Worm (Caenorhabditis elegans) whole organism, L1 larva: Measurements from ENCODE around the gene par-1.

ENCODE experiments used
- C34B4.2 ChIP-seq: sonication (generic microtip); optimal IDR thresholded peaks from 2 replicates; lab custom pipeline; 2017; ENCODE audit warnings: mild to moderate bottlenecking, missing genetic modification characterization, missing compliant biosample characterization
- aha-1 ChIP-seq: fragments of 150-350 bp; optimal IDR thresholded peaks from 2 replicates; lab custom pipeline; 2014; ENCODE audit warnings: missing biosample characterization, missing genetic modification characterization
- alr-1 ChIP-seq: fragments of 200-800 bp; sonication (Bioruptor generic); optimal IDR thresholded peaks from 2 replicates; lab custom pipeline; 2018; ENCODE audit warnings: borderline replicate concordance, mild to moderate bottlenecking, missing genetic modification characterization, missing compliant biosample characterization
- aly-2 ChIP-seq: fragments of 150-350 bp; optimal IDR thresholded peaks from 2 replicates; lab custom pipeline; 2014; ENCODE audit warnings: missing biosample characterization, missing genetic modification characterization
- ceh-63 ChIP-seq: fragments of 200-800 bp; sonication (Bioruptor generic); optimal IDR thresholded peaks from 2 replicates; lab custom pipeline; 2018; ENCODE audit warnings: mild to moderate bottlenecking, missing genetic modification characterization, missing compliant biosample characterization
- ceh-8 ChIP-seq: fragments of 200-800 bp; sonication (Bioruptor generic); optimal IDR thresholded peaks from 2 replicates; lab custom pipeline; 2018; ENCODE audit warnings: mild to moderate bottlenecking, missing genetic modification characterization, moderate library complexity, missing compliant biosample characterization
- ceh-88 ChIP-seq: fragments of 200-800 bp; sonication (Bioruptor generic); IDR thresholded peaks from 2 replicates; pipeline ENCODE4 v1.3.6; 2022; ENCODE audit warnings: missing genetic modification characterization, missing compliant biosample characterization
- ces-1 ChIP-seq: fragments of 150-350 bp; optimal IDR thresholded peaks from 2 replicates; lab custom pipeline; 2014; ENCODE audit warnings: missing biosample characterization, missing genetic modification reagents, missing genetic modification characterization
- dpl-1 ChIP-seq, 3 experiments: fragments of 150-350 bp in 2 of 3; sonication (generic microtip) in 1 of 3; optimal IDR thresholded peaks; 2 replicates each; lab custom pipeline; 2014 to 2017; ENCODE audit warnings: missing biosample characterization in 3 of 3, missing genetic modification characterization in 3 of 3, missing genetic modification reagents in 3 of 3
- efl-1 ChIP-seq, 4 experiments: fragments of 150-350 bp; optimal IDR thresholded peaks in 3 of 4; peaks in 1 of 4; 1 replicate in 1 of 4; 2 replicates in 3 of 4; lab custom pipeline; 2014; ENCODE audit warnings: missing biosample characterization in 2 of 4, missing genetic modification characterization in 2 of 4, missing genetic modification reagents in 2 of 4
- egl-13 ChIP-seq: sonication (generic microtip); optimal IDR thresholded peaks from 2 replicates; lab custom pipeline; 2016; ENCODE audit warnings: missing genotype, missing genetic modification reagents, missing genetic modification characterization, missing compliant biosample characterization
- egl-27 ChIP-seq, 2 experiments: fragments of 150-350 bp in 1 of 2; sonication (generic microtip); optimal IDR thresholded peaks; 3 replicates each; lab custom pipeline; 2017 to 2018; ENCODE audit warnings: missing biosample characterization in 2 of 2, missing genetic modification characterization in 2 of 2, missing genetic modification reagents in 2 of 2
- elt-3 ChIP-seq, 6 experiments: fragments of 150-350 bp in 1 of 6; sonication (generic microtip); optimal IDR thresholded peaks; 2 replicates each; lab custom pipeline; 2017 to 2018; ENCODE audit warnings: missing biosample characterization in 6 of 6, missing genetic modification characterization in 6 of 6, inconsistent platforms in 1 of 6
- ets-5 ChIP-seq: fragments of 200-800 bp; sonication (Bioruptor generic); IDR thresholded peaks from 2 replicates; pipeline ENCODE4 v1.3.6; 2022; ENCODE audit warnings: missing genetic modification characterization, missing compliant biosample characterization
- grh-1 ChIP-seq: fragments of 200-800 bp; sonication (Bioruptor generic); IDR thresholded peaks from 2 replicates; pipeline ENCODE4 v1.3.6; 2022; ENCODE audit warnings: missing genetic modification reagents, missing genetic modification characterization, missing compliant biosample characterization
- hlh-17 ChIP-seq: fragments of 200-800 bp; sonication (Bioruptor generic); optimal IDR thresholded peaks from 2 replicates; lab custom pipeline; 2018; ENCODE audit warnings: missing genetic modification characterization, mild to moderate bottlenecking, missing compliant biosample characterization, moderate library complexity, borderline replicate concordance
- lin-13 ChIP-seq: fragments of 150-350 bp; optimal IDR thresholded peaks from 2 replicates; lab custom pipeline; 2014; ENCODE audit warnings: missing biosample characterization, missing genetic modification reagents, missing genetic modification characterization
- lin-14 ChIP-seq: fragments of 200-800 bp; sonication (Bioruptor generic); optimal IDR thresholded peaks from 2 replicates; lab custom pipeline; 2018; ENCODE audit warnings: mild to moderate bottlenecking, missing genetic modification characterization, moderate library complexity, missing compliant biosample characterization
- lin-15B ChIP-seq: fragments of 150-350 bp; sonication (generic microtip); optimal IDR thresholded peaks from 3 replicates; lab custom pipeline; 2014; ENCODE audit warnings: missing biosample characterization, missing genetic modification characterization
- lin-39 ChIP-seq: fragments of 150-350 bp; optimal IDR thresholded peaks from 2 replicates; lab custom pipeline; 2014; ENCODE audit warnings: missing biosample characterization, missing genetic modification reagents, missing genetic modification characterization
- lir-3 ChIP-seq: sonication (generic microtip); optimal IDR thresholded peaks from 2 replicates; lab custom pipeline; 2016; ENCODE audit warnings: mild to moderate bottlenecking, missing genetic modification characterization, moderate library complexity, missing compliant biosample characterization; ENCODE audit not compliant: poor library complexity
- mab-9 ChIP-seq: fragments of 200-800 bp; sonication (Bioruptor generic); IDR thresholded peaks from 2 replicates; pipeline ENCODE4 v1.3.6; 2022; ENCODE audit warnings: missing genetic modification reagents, missing genetic modification characterization, missing compliant biosample characterization
- mdl-1 ChIP-seq, 2 experiments: fragments of 150-350 bp; optimal IDR thresholded peaks; 2 replicates each; lab custom pipeline; 2014 to 2017; ENCODE audit warnings: missing biosample characterization in 2 of 2, missing genetic modification characterization in 2 of 2, inconsistent platforms in 1 of 2
- nhr-12 ChIP-seq: sonication (generic microtip); optimal IDR thresholded peaks from 2 replicates; lab custom pipeline; 2017; ENCODE audit warnings: missing biosample characterization, missing genetic modification characterization
- nhr-20 ChIP-seq: sonication (generic microtip); optimal IDR thresholded peaks from 2 replicates; lab custom pipeline; 2016; ENCODE audit warnings: mild to moderate bottlenecking, missing genetic modification characterization, missing compliant biosample characterization
- nhr-76 ChIP-seq: sonication (generic microtip); optimal IDR thresholded peaks from 2 replicates; lab custom pipeline; 2017; ENCODE audit warnings: missing biosample characterization, missing genetic modification characterization
- nhr-77 ChIP-seq: fragments of 150-350 bp; optimal IDR thresholded peaks from 2 replicates; lab custom pipeline; 2014; ENCODE audit warnings: missing biosample characterization, missing genetic modification characterization
- nhr-84 ChIP-seq: sonication (generic microtip); optimal IDR thresholded peaks from 2 replicates; lab custom pipeline; 2017; ENCODE audit warnings: missing biosample characterization, missing genetic modification characterization
- pag-3 ChIP-seq: sonication (generic microtip); optimal IDR thresholded peaks from 2 replicates; lab custom pipeline; 2017; ENCODE audit warnings: missing genetic modification characterization, mild to moderate bottlenecking, missing compliant biosample characterization, antibody characterized with exemption, borderline replicate concordance; ENCODE audit not compliant: insufficient read depth
- pax-3 ChIP-seq: fragments of 200-800 bp; sonication (Bioruptor generic); optimal IDR thresholded peaks from 2 replicates; lab custom pipeline; 2018; ENCODE audit warnings: mild to moderate bottlenecking, missing genetic modification characterization, moderate library complexity, missing compliant biosample characterization
- skn-1 ChIP-seq: fragments of 150-350 bp; optimal IDR thresholded peaks from 2 replicates; lab custom pipeline; 2014; ENCODE audit warnings: missing biosample characterization, missing genetic modification characterization
- snpc-4 ChIP-seq: fragments of 150-350 bp; optimal IDR thresholded peaks from 2 replicates; lab custom pipeline; 2014; ENCODE audit warnings: missing biosample characterization, missing genetic modification characterization
- sptf-1 ChIP-seq: fragments of 150-350 bp; optimal IDR thresholded peaks from 2 replicates; lab custom pipeline; 2014; ENCODE audit warnings: missing biosample characterization, missing genetic modification characterization
- sup-37 ChIP-seq: fragments of 200-800 bp; sonication (Bioruptor generic); optimal IDR thresholded peaks from 2 replicates; lab custom pipeline; 2018; ENCODE audit warnings: mild to moderate bottlenecking, missing genetic modification characterization, missing compliant biosample characterization
- swsn-7 ChIP-seq: sonication (generic microtip); optimal IDR thresholded peaks from 2 replicates; lab custom pipeline; 2016; ENCODE audit warnings: missing genetic modification characterization, missing compliant biosample characterization
- tbx-2 ChIP-seq: sonication (generic microtip); optimal IDR thresholded peaks from 2 replicates; lab custom pipeline; 2016; ENCODE audit warnings: missing genetic modification characterization, missing compliant biosample characterization
- tlp-1 ChIP-seq: fragments of 150-350 bp; optimal IDR thresholded peaks from 2 replicates; lab custom pipeline; 2014; ENCODE audit warnings: missing biosample characterization, missing genetic modification characterization
- unc-62 ChIP-seq: fragments of 150-350 bp; optimal IDR thresholded peaks from 2 replicates; lab custom pipeline; 2014; ENCODE audit warnings: missing biosample characterization, missing genetic modification reagents, missing genetic modification characterization
- vab-15 ChIP-seq: sonication (generic microtip); optimal IDR thresholded peaks from 2 replicates; lab custom pipeline; 2017; ENCODE audit warnings: missing genotype, mild to moderate bottlenecking, missing genetic modification characterization, missing compliant biosample characterization
- xbp-1 ChIP-seq: sonication (generic microtip); optimal IDR thresholded peaks from 2 replicates; lab custom pipeline; 2016; ENCODE audit warnings: missing genetic modification characterization, missing compliant biosample characterization
- ztf-11 ChIP-seq, 2 experiments: sonication (generic microtip); optimal IDR thresholded peaks; 2 replicates each; lab custom pipeline; 2016 to 2017; ENCODE audit warnings: missing genetic modification characterization in 2 of 2, missing biosample characterization in 1 of 2, missing compliant biosample characterization in 1 of 2

The par-1 gene

ce11 chrV:14088051-14088450 lies 57.1 kb downstream of the par-1 start, which contains the start of gene D1086.19:
D1086.19 (plus strand) TSS chrV:14088351.
- no peak for TF ChIP-seq pax-3
- no peak for TF ChIP-seq snpc-4
- TF ChIP-seq lin-13 (GFP tag; lab: Kevin White, UChicago): no peak

DNA sequence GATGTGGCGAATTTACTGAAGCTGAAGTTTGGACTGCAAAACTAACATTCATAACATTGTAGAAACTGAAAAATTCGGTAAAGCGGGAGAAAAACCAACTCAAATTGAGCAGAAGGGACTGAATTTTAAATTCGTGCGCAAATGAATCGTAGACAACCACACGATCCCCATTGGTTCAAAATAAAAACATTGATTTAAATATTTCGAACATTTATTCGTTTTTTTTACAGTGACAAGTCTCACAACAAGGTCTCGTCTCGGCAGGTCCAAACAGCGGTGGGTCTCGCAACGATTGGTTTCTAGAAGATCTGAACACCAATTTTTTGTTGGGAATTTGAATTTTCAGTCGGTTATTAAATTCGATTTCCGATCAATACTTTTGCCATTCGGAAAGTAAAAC lies 59.6 kb downstream of the par-1 start, which contains the start of gene D1086.18:
Gene D1086.18 (plus strand): TSS at position 301 of the 400 bp plus-strand sequence.
- TF ChIP-seq ceh-88: no peak
- TF ChIP-seq ets-5 (GFP tag; lab: Robert Waterston, UW): no peak
- no peak for TF ChIP-seq aha-1 (tag; lab: Kevin White, UChicago)
- TF ChIP-seq sptf-1 (tag; lab: Kevin White, UChicago): no peak
- TF ChIP-seq sup-37 (GFP tag; lab: Kevin White, UChicago): no peak
- no peak for TF ChIP-seq mdl-1 (tag; optimal IDR thresholded peaks at IDR 0.05; lab: Kevin White, UChicago)
- no peak for TF ChIP-seq pag-3 (tag; lab: Kevin White, UChicago)
- no peak for TF ChIP-seq hlh-17 (GFP tag; lab: Kevin White, UChicago)
- no peak for TF ChIP-seq ztf-11 (tag; optimal IDR thresholded peaks at IDR 0.05; lab: Kevin White, UChicago)
- TF ChIP-seq tbx-2 (tag; lab: Kevin White, UChicago): no peak
- no peak for TF ChIP-seq xbp-1
- no peak for TF ChIP-seq ces-1 (GFP tag; lab: Kevin White, UChicago)
- no peak for TF ChIP-seq lin-15B
- no peak for TF ChIP-seq nhr-76
- no peak for TF ChIP-seq nhr-77
- TF ChIP-seq efl-1 (optimal IDR thresholded peaks at IDR 0.05; lab: Kevin White, UChicago): no peak
- no peak for TF ChIP-seq efl-1 (GFP tag; optimal IDR thresholded peaks at IDR 0.05 in 1 of 2; lab: Kevin White, UChicago)
- no peak for TF ChIP-seq dpl-1 (GFP tag; optimal IDR thresholded peaks at IDR 0.05; lab: Kevin White, UChicago)
- TF ChIP-seq egl-13: no peak
- TF ChIP-seq C34B4.2 (tag; lab: Kevin White, UChicago): no peak
- no peak for TF ChIP-seq nhr-20 (tag; lab: Kevin White, UChicago)

ce11 chrV:14083970-14084369 lies 61.2 kb downstream of the par-1 start, which contains the start of gene D1086.7:
D1086.7 (plus strand) TSS chrV:14084270.
- TF ChIP-seq ceh-63 (GFP tag; lab: Kevin White, UChicago) (no peak), mab-9 (GFP tag; lab: Robert Waterston, UW) (no peak), unc-62 (GFP tag; lab: Kevin White, UChicago) (no peak), tlp-1 (tag; lab: Kevin White, UChicago) (no peak), elt-3 (tag; optimal IDR thresholded peaks at IDR 0.05; lab: Kevin White, UChicago) (no peak), pag-3 (tag; lab: Kevin White, UChicago) (no peak), lir-3 (tag; lab: Kevin White, UChicago) (no peak), ces-1 (GFP tag; lab: Kevin White, UChicago) (no peak), aly-2 (tag; lab: Kevin White, UChicago) (no peak), swsn-7 (no peak), ets-5 (GFP tag; lab: Robert Waterston, UW) (no peak), dpl-1 (GFP tag; optimal IDR thresholded peaks at IDR 0.05; lab: Kevin White, UChicago) (no peak)
- TF ChIP-seq, all 84 proteins: peak for 0

DNA sequence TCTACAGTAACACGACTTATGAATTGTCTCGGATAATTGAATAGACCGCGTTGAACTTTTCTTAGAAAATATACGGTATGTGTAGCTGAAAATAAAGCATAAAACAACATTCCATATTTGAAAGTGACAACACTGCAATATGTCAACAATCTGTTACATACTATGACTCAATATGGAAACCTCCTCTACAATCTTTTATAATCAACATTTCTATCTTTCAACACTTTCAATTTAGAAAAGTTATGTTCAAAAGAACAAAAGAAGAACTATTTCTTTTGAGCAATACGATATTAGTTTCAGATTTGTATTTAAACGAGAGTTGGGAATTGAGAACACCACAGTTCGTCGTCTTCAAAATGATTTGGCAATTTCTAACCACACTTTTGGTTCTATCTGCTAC lies 62.7 kb downstream of the par-1 start, which contains the start of gene D1086.10:
Gene D1086.10 (plus strand): TSS at position 301 of the 400 bp plus-strand sequence.
- no peak for TF ChIP-seq ceh-88
- no peak for TF ChIP-seq ceh-8
- no peak for TF ChIP-seq lin-14 (GFP tag; lab: Kevin White, UChicago)
- TF ChIP-seq mdl-1 (tag; optimal IDR thresholded peaks at IDR 0.05; lab: Kevin White, UChicago): no peak
- no peak for TF ChIP-seq egl-27 (tag; optimal IDR thresholded peaks at IDR 0.05; lab: Kevin White, UChicago)
- no peak for TF ChIP-seq aly-2 (tag; lab: Kevin White, UChicago)
- TF ChIP-seq ceh-63 (GFP tag; lab: Kevin White, UChicago): no peak
- TF ChIP-seq tlp-1 (tag; lab: Kevin White, UChicago): no peak
- TF ChIP-seq ets-5 (GFP tag; lab: Robert Waterston, UW): no peak
- no peak for TF ChIP-seq vab-15 (tag; lab: Kevin White, UChicago)
- TF ChIP-seq nhr-12 (tag; lab: Kevin White, UChicago): no peak
- no peak for TF ChIP-seq grh-1 (GFP tag; lab: Robert Waterston, UW)
- TF ChIP-seq skn-1: no peak
- no peak for TF ChIP-seq lin-39 (tag; lab: Kevin White, UChicago)
- no peak for TF ChIP-seq alr-1
- no peak for TF ChIP-seq nhr-84 (tag; lab: Kevin White, UChicago)
